Worm (Caenorhabditis elegans) whole organism, early embryonic: Measurements from ENCODE around the gene stc-1.

Experiments used
- hmbx-1 ChIP-seq: sonication (generic microtip); optimal IDR thresholded peaks from 2 replicates; lab custom pipeline; 2016; ENCODE audit warnings: mild to moderate bottlenecking, missing genetic modification characterization, missing compliant biosample characterization
- tra-4 ChIP-seq: sonication (generic microtip); optimal IDR thresholded peaks from 2 replicates; lab custom pipeline; 2017; ENCODE audit warnings: missing genetic modification characterization, missing compliant biosample characterization

DNA sequence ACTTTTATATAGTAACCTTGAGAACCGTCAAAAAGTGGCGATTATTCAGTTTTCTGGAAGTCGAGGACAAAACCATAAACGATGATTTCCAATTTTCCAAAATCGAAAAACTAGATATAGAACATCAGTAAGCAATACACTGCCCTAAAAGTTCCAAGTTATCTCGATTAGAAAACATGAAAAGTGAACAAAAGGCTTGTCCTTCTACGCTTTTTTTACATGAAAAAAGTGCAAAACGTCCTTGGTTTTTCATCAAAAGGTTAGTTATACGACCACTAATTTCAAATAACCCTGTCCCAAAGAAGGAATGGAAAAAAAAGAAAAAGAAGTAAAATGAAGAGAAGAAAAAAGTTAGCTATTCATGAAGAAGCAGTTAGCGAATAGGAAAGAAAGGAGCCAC lies 20.0 kb upstream of the stc-1 start:
- TF ChIP-seq hmbx-1 (tag; lab: Kevin White, UChicago) (no peak), tra-4 (tag; lab: Kevin White, UChicago) (no peak)
